Fruit fly (Drosophila melanogaster): Measurements from ENCODE around the gene CG14722.

CG14722 gene

dm6 chr3R:11741730-11742203, at the start of gene CG14722, which contains the start of gene Blm (continued):
- TF ChIP-seq tup (GFP tag; optimal IDR thresholded peaks at IDR 0.05) (no peak), CG4328 (GFP tag; optimal IDR thresholded peaks at IDR 0.05) (no peak), phol (tag; optimal IDR thresholded peaks at IDR 0.05) (peak; percentile 55), Hey (tag; optimal IDR thresholded peaks at IDR 0.05) (no peak), crp (GFP tag; optimal IDR thresholded peaks at IDR 0.05) (peak; percentile 46 to 91), kah (GFP tag; optimal IDR thresholded peaks at IDR 0.05) (no peak), Lim3 (GFP tag; IDR thresholded peaks at IDR 0.05) (no peak), emc (GFP tag; optimal IDR thresholded peaks at IDR 0.05) (no peak), danr (GFP tag; IDR thresholded peaks at IDR 0.05) (no peak), kay (GFP tag; optimal IDR thresholded peaks at IDR 0.05) (no peak), CG13894 (tag; optimal IDR thresholded peaks at IDR 0.05) (no peak), BEAF-32 (GFP tag; optimal IDR thresholded peaks at IDR 0.05) (peak; percentile 61), CG32532 (GFP tag; IDR thresholded peaks at IDR 0.05) (no peak), wek (GFP tag; optimal IDR thresholded peaks at IDR 0.05) (no peak), row (GFP tag; IDR thresholded peaks at IDR 0.05) (peak; percentile 71), ap (GFP tag; IDR thresholded peaks at IDR 0.05) (no peak), Sin3A (optimal IDR thresholded peaks at IDR 0.05) (peak; percentile 47), ash1 (GFP tag; optimal IDR thresholded peaks at IDR 0.05) (no peak), ftz-f1 (GFP tag; optimal IDR thresholded peaks at IDR 0.05) (no peak), CG17328 (GFP tag; IDR thresholded peaks at IDR 0.05) (no peak), Asciz (GFP tag; optimal IDR thresholded peaks at IDR 0.05) (no peak), sqz (GFP tag; optimal IDR thresholded peaks at IDR 0.05) (no peak), Med (GFP tag) (peak; percentile 64), nmo (GFP tag; optimal IDR thresholded peaks at IDR 0.05) (peak; percentile 46), NC2α (GFP tag; optimal IDR thresholded peaks at IDR 0.05) (no peak), CG17385 (GFP tag; optimal IDR thresholded peaks at IDR 0.05) (peak; percentile 94), CG5180 (GFP tag; optimal IDR thresholded peaks at IDR 0.05) (no peak), CG12744 (GFP tag; optimal IDR thresholded peaks at IDR 0.05) (peak; percentile 11), CG15696 (tag; optimal IDR thresholded peaks at IDR 0.05) (no peak), Hmx (GFP tag; optimal IDR thresholded peaks at IDR 0.05) (no peak), gcm (GFP tag; optimal IDR thresholded peaks at IDR 0.05) (no peak), cwo (GFP tag; optimal IDR thresholded peaks at IDR 0.05) (no peak), trh (GFP tag; optimal IDR thresholded peaks at IDR 0.05) (no peak), Awh (GFP tag; IDR thresholded peaks at IDR 0.05) (no peak), CG2120 (GFP tag; optimal IDR thresholded peaks at IDR 0.05) (no peak), CG8944 (GFP tag; optimal IDR thresholded peaks at IDR 0.05) (no peak), pzg (GFP tag; optimal IDR thresholded peaks at IDR 0.05) (peak; percentile 69), Xbp1 (GFP tag; optimal IDR thresholded peaks at IDR 0.05) (no peak), lmd (GFP tag; IDR thresholded peaks at IDR 0.05) (no peak), CG6254 (GFP tag; optimal IDR thresholded peaks at IDR 0.05) (no peak), ssp (GFP tag; IDR thresholded peaks at IDR 0.05) (no peak), CG17912 (GFP tag; optimal IDR thresholded peaks at IDR 0.05) (no peak), CG30431 (GFP tag; optimal IDR thresholded peaks at IDR 0.05) (no peak), zf30C (GFP tag; optimal IDR thresholded peaks at IDR 0.05) (no peak), CG14667 (GFP tag; IDR thresholded peaks at IDR 0.05) (no peak), croc (GFP tag; conservative IDR thresholded peaks at IDR 0.05) (no peak), lilli (GFP tag; optimal IDR thresholded peaks at IDR 0.05) (no peak), CG16815 (GFP tag; optimal IDR thresholded peaks at IDR 0.05) (no peak), cato (GFP tag; optimal IDR thresholded peaks at IDR 0.05; ENCODE audit: borderline replicate concordance) (no peak), Dad (GFP tag; optimal IDR thresholded peaks at IDR 0.05) (no peak), slp2 (GFP tag; optimal IDR thresholded peaks at IDR 0.05) (no peak), Hmr (GFP tag; optimal IDR thresholded peaks at IDR 0.05) (no peak)
